Fruit fly (Drosophila melanogaster) whole organism, embryonic: Measurements from ENCODE around the gene Nasp.

ENCODE experiments used
- CG10321 ChIP-seq: fragments of 200-800 bp; sonication (Bioruptor generic); IDR thresholded peaks from 2 replicates; pipeline ENCODE4 v1.3.6; 2022; ENCODE audit warnings: missing biosample characterization, missing genetic modification characterization
- CG12236 ChIP-seq: fragments of 200-800 bp; sonication (Bioruptor generic); optimal IDR thresholded peaks from 2 replicates; lab custom pipeline; 2016; ENCODE audit warnings: missing biosample characterization, missing genetic modification characterization
- CG17829 ChIP-seq: fragments of 200-800 bp; optimal IDR thresholded peaks from 2 replicates; lab custom pipeline; 2019; ENCODE audit warnings: missing biosample characterization, mild to moderate bottlenecking, missing genetic modification characterization, moderate library complexity
- CG18599 ChIP-seq: fragments of 200-800 bp; sonication (Bioruptor generic); optimal IDR thresholded peaks from 3 replicates; lab custom pipeline; 2017; ENCODE audit warnings: missing biosample characterization, missing genetic modification characterization, mild to moderate bottlenecking, moderate library complexity, missing genetic modification reagents
- Sox100B ChIP-seq: fragments of 200-800 bp; sonication (Bioruptor generic); optimal IDR thresholded peaks from 3 replicates; lab custom pipeline; 2018; ENCODE audit warnings: missing biosample characterization, mild to moderate bottlenecking, missing genetic modification characterization
- ap ChIP-seq: fragments of 200-800 bp; sonication (Bioruptor generic); IDR thresholded peaks from 2 replicates; pipeline ENCODE4 v1.3.6; 2022; ENCODE audit warnings: missing biosample characterization, missing genetic modification characterization
- bab2 ChIP-seq: fragments of 200-800 bp; sonication (Bioruptor generic); optimal IDR thresholded peaks from 2 replicates; lab custom pipeline; 2016; ENCODE audit warnings: missing biosample characterization, missing genetic modification characterization
- fru ChIP-seq: fragments of >200 bp; optimal IDR thresholded peaks from 2 replicates; lab custom pipeline; 2017
- pb ChIP-seq: fragments of 200-800 bp; sonication (Bioruptor generic); optimal IDR thresholded peaks from 3 replicates; lab custom pipeline; 2016; ENCODE audit warnings: missing biosample characterization, missing genetic modification characterization
- salm ChIP-seq: fragments of 200-800 bp; sonication (Bioruptor generic); optimal IDR thresholded peaks from 2 replicates; lab custom pipeline; 2018; ENCODE audit warnings: missing biosample characterization, mild to moderate bottlenecking, missing genetic modification characterization

DNA sequence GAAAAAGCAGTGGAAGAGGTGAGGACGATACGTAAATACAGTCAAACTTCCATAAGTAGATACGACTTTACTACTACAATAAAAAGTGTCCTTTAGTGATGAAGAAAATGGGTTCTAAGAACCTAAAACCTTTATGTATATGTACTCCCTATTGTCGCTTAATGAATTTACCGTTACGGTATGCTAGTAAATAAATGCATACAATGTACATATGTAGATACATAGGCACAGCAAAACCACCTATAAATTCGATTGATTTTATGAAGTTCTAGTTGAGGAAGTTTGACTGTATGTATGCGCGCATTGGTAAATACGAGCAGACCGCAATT, 31.1 kb upstream of the Nasp start:
- no peak for TF ChIP-seq Sox100B (GFP tag; lab: Kevin White, UChicago)
- no peak for TF ChIP-seq ap (GFP tag; lab: Robert Waterston, UW)
- TF ChIP-seq bab2 (GFP tag; lab: Kevin White, UChicago), result no peak
- no peak for TF ChIP-seq CG17829 (tag; lab: Kevin White, UChicago)
- no peak for TF ChIP-seq salm (tag; lab: Kevin White, UChicago)
- no peak for TF ChIP-seq CG12236 (GFP tag; lab: Kevin White, UChicago)
- no peak for TF ChIP-seq CG18599
- no peak for TF ChIP-seq pb (GFP tag; lab: Kevin White, UChicago)
- no peak for TF ChIP-seq CG10321
- TF ChIP-seq fru (lab: Kevin White, UChicago), result no peak
